Fruit fly (Drosophila melanogaster) Kc167 (cell line): ENCODE measurements around the gene ATPsynD.

Experiments
- Myc ChIP-seq: fragments of >200 bp; optimal IDR thresholded peaks from 2 replicates; lab custom pipeline; 2017; ENCODE audit warnings: missing external identifiers
- Sin3A ChIP-seq: fragments of >200 bp; optimal IDR thresholded peaks from 2 replicates; lab custom pipeline; 2018; ENCODE audit warnings: missing external identifiers
- h ChIP-seq: fragments of >200 bp; optimal IDR thresholded peaks from 3 replicates; lab custom pipeline; 2018; ENCODE audit warnings: missing external identifiers
- insv ChIP-seq: fragments of >200 bp; optimal IDR thresholded peaks from 3 replicates; lab custom pipeline; 2018; ENCODE audit warnings: missing external identifiers
- psq ChIP-seq: fragments of >200 bp; optimal IDR thresholded peaks from 2 replicates; lab custom pipeline; 2017; ENCODE audit warnings: missing external identifiers
- ttk ChIP-seq: sonication (Bioruptor generic); optimal IDR thresholded peaks from 2 replicates; lab custom pipeline; 2017; ENCODE audit warnings: missing external identifiers

ATPsynD gene

dm6 chr3R:19094799-19095418, at the start of gene ATPsynD, which contains the start of gene mRpL55:
Gene ATPsynD (plus strand): TSS chr3R:19095000.
Gene mRpL55 (minus strand): TSS chr3R:19094905.
- TF ChIP-seq Myc (lab: Kevin White, UChicago) = no peak
- TF ChIP-seq psq (lab: Kevin White, UChicago) = no peak
- no peak for TF ChIP-seq insv (lab: Kevin White, UChicago)
- TF ChIP-seq Sin3A (lab: Kevin White, UChicago) = no peak

DNA sequence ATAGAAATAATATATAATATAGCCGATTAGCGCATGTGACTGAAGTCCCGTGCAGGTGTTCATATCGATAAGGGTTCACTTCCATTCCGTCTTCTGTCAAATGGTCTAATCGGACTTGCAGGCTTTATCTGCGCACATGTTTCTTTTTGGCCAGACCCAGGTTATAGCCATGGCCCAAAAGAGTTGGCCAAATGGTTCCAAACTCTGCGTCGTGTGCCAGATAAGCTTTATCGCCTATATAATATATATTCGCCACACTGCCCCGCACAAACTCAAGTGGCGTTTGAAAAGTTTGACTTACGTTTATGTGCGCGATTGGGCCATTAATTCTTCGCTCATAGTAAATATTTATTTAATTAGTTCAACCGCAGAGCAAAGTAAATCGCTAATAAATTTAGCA, 43.6 kb upstream of the ATPsynD start:
- TF ChIP-seq insv (lab: Kevin White, UChicago) = no peak
- TF ChIP-seq ttk (lab: Kevin White, UChicago) = no peak
- TF ChIP-seq psq (lab: Kevin White, UChicago) = no peak
- TF ChIP-seq Myc (lab: Kevin White, UChicago) = no peak
- no peak for TF ChIP-seq h (lab: Kevin White, UChicago)
- TF ChIP-seq Sin3A (lab: Kevin White, UChicago) = no peak

DNA sequence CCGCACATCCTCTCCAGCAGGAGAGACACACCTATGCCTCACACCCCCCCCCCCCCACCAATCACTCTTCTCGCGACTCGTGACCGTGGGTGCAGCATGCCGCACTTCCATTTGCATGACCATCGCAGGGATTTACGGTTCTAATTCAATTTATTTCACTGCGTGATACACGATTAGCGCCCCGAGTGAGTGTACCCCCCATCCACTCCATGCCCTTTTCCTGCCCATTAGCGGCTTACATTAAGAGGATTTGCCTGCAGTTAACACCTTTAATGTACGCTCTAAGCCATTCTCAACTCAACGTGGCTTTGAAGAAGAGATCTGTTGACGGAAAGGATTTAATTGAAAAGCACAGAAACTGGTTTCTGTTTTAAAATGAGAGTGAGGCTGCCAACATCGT, 42.3 kb upstream of the ATPsynD start:
- TF ChIP-seq insv (lab: Kevin White, UChicago) (no peak), h (lab: Kevin White, UChicago) (no peak), ttk (lab: Kevin White, UChicago) (no peak), Myc (lab: Kevin White, UChicago) (no peak), Sin3A (lab: Kevin White, UChicago) (no peak), psq (lab: Kevin White, UChicago) (no peak)

dm6 chr3R:19054839-19055238, 40.0 kb upstream of the ATPsynD start:
- TF ChIP-seq Sin3A (lab: Kevin White, UChicago) = no peak
- no peak for TF ChIP-seq insv (lab: Kevin White, UChicago)
- TF ChIP-seq Myc (lab: Kevin White, UChicago) = no peak
- no peak for TF ChIP-seq ttk (lab: Kevin White, UChicago)
- TF ChIP-seq psq (lab: Kevin White, UChicago) = no peak
- no peak for TF ChIP-seq h (lab: Kevin White, UChicago)

- TF ChIP-seq Sin3A (lab: Kevin White, UChicago) = no peak
- no peak for TF ChIP-seq insv (lab: Kevin White, UChicago)
- no peak for TF ChIP-seq psq (lab: Kevin White, UChicago)
Measured at dm6 chr3R:19056884-19057283, 37.9 kb upstream of the ATPsynD start.

- no peak for TF ChIP-seq Sin3A (lab: Kevin White, UChicago)
- no peak for TF ChIP-seq ttk (lab: Kevin White, UChicago)
- no peak for TF ChIP-seq insv (lab: Kevin White, UChicago)
- TF ChIP-seq psq (lab: Kevin White, UChicago) = no peak
Measured at dm6 chr3R:19058384-19058783, 36.4 kb upstream of the ATPsynD start.

dm6 chr3R:19059285-19059684, 35.5 kb upstream of the ATPsynD start:
- TF ChIP-seq Myc (lab: Kevin White, UChicago) (no peak), ttk (lab: Kevin White, UChicago) (no peak), psq (lab: Kevin White, UChicago) (no peak), insv (lab: Kevin White, UChicago) (no peak), Sin3A (lab: Kevin White, UChicago) (no peak), h (lab: Kevin White, UChicago) (no peak)

dm6 chr3R:19060173-19060572, 34.6 kb upstream of the ATPsynD start:
- TF ChIP-seq psq (lab: Kevin White, UChicago) (no peak), h (lab: Kevin White, UChicago) (no peak), insv (lab: Kevin White, UChicago) (no peak), ttk (lab: Kevin White, UChicago) (no peak), Myc (lab: Kevin White, UChicago) (no peak), Sin3A (lab: Kevin White, UChicago) (no peak)

dm6 chr3R:19062549-19062948, 32.3 kb upstream of the ATPsynD start:
- TF ChIP-seq ttk (lab: Kevin White, UChicago) (no peak), psq (lab: Kevin White, UChicago) (no peak), h (lab: Kevin White, UChicago) (no peak), insv (lab: Kevin White, UChicago) (no peak), Sin3A (lab: Kevin White, UChicago) (no peak), Myc (lab: Kevin White, UChicago) (no peak)

dm6 chr3R:19064037-19064664, 30.6 kb upstream of the ATPsynD start:
- TF ChIP-seq Sin3A (lab: Kevin White, UChicago) (no peak), psq (lab: Kevin White, UChicago) (no peak), ttk (lab: Kevin White, UChicago) (no peak), Myc (lab: Kevin White, UChicago) (no peak), insv (lab: Kevin White, UChicago) (no peak), h (lab: Kevin White, UChicago) (no peak)

DNA sequence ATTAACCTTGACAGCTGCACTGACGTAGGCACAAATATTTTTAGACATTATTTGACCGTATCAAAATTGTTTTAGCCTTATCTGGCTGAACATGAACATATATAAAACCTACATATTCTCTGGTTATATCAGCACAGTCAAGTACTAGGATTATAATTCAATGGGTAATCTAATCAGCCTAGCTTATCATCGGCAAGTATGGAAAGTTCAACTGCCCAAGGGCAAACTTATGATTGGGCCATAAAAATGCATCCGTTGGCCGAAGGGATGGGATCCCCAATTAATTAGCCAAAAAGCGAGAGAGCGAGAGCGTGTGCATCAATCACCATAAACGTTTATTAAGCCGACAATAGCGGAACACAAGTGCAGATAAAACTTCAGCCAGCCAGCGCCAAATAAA, 29.3 kb upstream of the ATPsynD start:
- TF ChIP-seq psq (lab: Kevin White, UChicago) (no peak), Myc (lab: Kevin White, UChicago) (no peak), ttk (lab: Kevin White, UChicago) (no peak), insv (lab: Kevin White, UChicago) (no peak), h (lab: Kevin White, UChicago) (no peak), Sin3A (lab: Kevin White, UChicago) (no peak)
